Worm (Caenorhabditis elegans) whole organism, L2 larva: Measurements from ENCODE around the gene C37C3.17.

Source experiments
- F13H6.1 ChIP-seq: sonication (generic microtip); optimal IDR thresholded peaks from 2 replicates; lab custom pipeline; 2016; ENCODE audit warnings: missing genetic modification characterization, missing compliant biosample characterization
- blmp-1 ChIP-seq: sonication (generic microtip); optimal IDR thresholded peaks from 2 replicates; lab custom pipeline; 2017; ENCODE audit warnings: missing genetic modification characterization, mild to moderate bottlenecking, missing compliant biosample characterization, antibody characterized with exemption, moderate library complexity; ENCODE audit not compliant: insufficient read depth
- elt-1 ChIP-seq: fragments of 150-350 bp; optimal IDR thresholded peaks from 2 replicates; lab custom pipeline; 2014; ENCODE audit warnings: missing biosample characterization, missing genetic modification characterization
- lin-13 ChIP-seq: fragments of 150-350 bp; optimal IDR thresholded peaks from 2 replicates; lab custom pipeline; 2014; ENCODE audit warnings: missing biosample characterization, missing genetic modification reagents, missing genetic modification characterization
- mdl-1 ChIP-seq, 2 experiments: fragments of 150-350 bp in 1 of 2; sonication (generic microtip) in 1 of 2; optimal IDR thresholded peaks; 2 replicates each; lab custom pipeline; 2017; ENCODE audit warnings: missing biosample characterization in 2 of 2, missing genetic modification characterization in 2 of 2
- nhr-11 ChIP-seq: fragments of 150-350 bp; optimal IDR thresholded peaks from 2 replicates; lab custom pipeline; 2014; ENCODE audit warnings: missing biosample characterization, missing genetic modification characterization
- nhr-12 ChIP-seq: fragments of 150-350 bp; optimal IDR thresholded peaks from 2 replicates; lab custom pipeline; 2014; ENCODE audit warnings: missing biosample characterization, missing genetic modification characterization
- nhr-6 ChIP-seq: fragments of 150-350 bp; optimal IDR thresholded peaks from 2 replicates; lab custom pipeline; 2014; ENCODE audit warnings: missing biosample characterization, missing genetic modification characterization
- snpc-4 ChIP-seq: fragments of 150-350 bp; optimal IDR thresholded peaks from 2 replicates; lab custom pipeline; 2014; ENCODE audit warnings: missing biosample characterization, missing genetic modification characterization
- ztf-11 ChIP-seq: sonication (generic microtip); optimal IDR thresholded peaks from 2 replicates; lab custom pipeline; 2017; ENCODE audit warnings: missing biosample characterization, missing genetic modification characterization

ce11 chrV:7884441-7884840 lies 22.7 kb upstream of the C37C3.17 start:
- TF ChIP-seq elt-1 (tag; lab: Kevin White, UChicago), result no peak
- no peak for TF ChIP-seq F13H6.1 (tag; lab: Kevin White, UChicago)
- TF ChIP-seq nhr-11 (tag; lab: Kevin White, UChicago), result no peak
- TF ChIP-seq ztf-11 (tag; lab: Kevin White, UChicago), result no peak
- no peak for TF ChIP-seq snpc-4
- TF ChIP-seq nhr-6 (tag; lab: Kevin White, UChicago), result no peak
- TF ChIP-seq mdl-1 (tag; optimal IDR thresholded peaks at IDR 0.05; lab: Kevin White, UChicago), result no peak
- TF ChIP-seq nhr-12 (tag; lab: Kevin White, UChicago), result no peak
- TF ChIP-seq lin-13 (GFP tag; lab: Kevin White, UChicago), result no peak
- TF ChIP-seq blmp-1 (tag; lab: Kevin White, UChicago), result no peak
